Worm (Caenorhabditis elegans) whole organism, early embryonic: Measurements from ENCODE around the gene sul-3.

Experiments
- B0310.2 ChIP-seq: sonication (generic microtip); optimal IDR thresholded peaks from 2 replicates; lab custom pipeline; 2016; ENCODE audit warnings: mild to moderate bottlenecking, missing genetic modification characterization, missing compliant biosample characterization
- F13C5.2 ChIP-seq: sonication (generic microtip); optimal IDR thresholded peaks from 2 replicates; lab custom pipeline; 2017; ENCODE audit warnings: mild to moderate bottlenecking, missing genetic modification characterization, inconsistent platforms, missing compliant biosample characterization
- aly-1 ChIP-seq: sonication (generic microtip); optimal IDR thresholded peaks from 2 replicates; lab custom pipeline; 2016; ENCODE audit warnings: missing genetic modification characterization, missing compliant biosample characterization
- ama-1 ChIP-seq: fragments of 150-350 bp; optimal IDR thresholded peaks from 2 replicates; lab custom pipeline; 2014
- ceh-13 ChIP-seq: fragments of 200-800 bp; sonication (Bioruptor generic); optimal IDR thresholded peaks from 2 replicates; lab custom pipeline; 2018; ENCODE audit warnings: mild to moderate bottlenecking, missing genetic modification characterization, missing compliant biosample characterization
- ceh-36 ChIP-seq: sonication (generic microtip); optimal IDR thresholded peaks from 2 replicates; lab custom pipeline; 2016; ENCODE audit warnings: missing genetic modification characterization, inconsistent platforms, missing compliant biosample characterization
- ets-7 ChIP-seq: sonication (generic microtip); optimal IDR thresholded peaks from 2 replicates; lab custom pipeline; 2016; ENCODE audit warnings: missing genotype, missing genetic modification characterization, missing compliant biosample characterization
- flt-1 ChIP-seq: fragments of 200-800 bp; sonication (Bioruptor generic); IDR thresholded peaks from 2 replicates; pipeline ENCODE4 v1.3.6; 2022; ENCODE audit warnings: missing genetic modification characterization, missing compliant biosample characterization
- hmbx-1 ChIP-seq: sonication (generic microtip); optimal IDR thresholded peaks from 2 replicates; lab custom pipeline; 2016; ENCODE audit warnings: mild to moderate bottlenecking, missing genetic modification characterization, missing compliant biosample characterization
- hmg-4 ChIP-seq: fragments of 200-800 bp; sonication (Bioruptor generic); optimal IDR thresholded peaks from 2 replicates; lab custom pipeline; 2018; ENCODE audit warnings: mild to moderate bottlenecking, missing genetic modification characterization, missing compliant biosample characterization
- hnd-1 ChIP-seq: sonication (generic microtip); optimal IDR thresholded peaks from 2 replicates; lab custom pipeline; 2016; ENCODE audit warnings: missing genetic modification characterization, missing compliant biosample characterization
- pes-1 ChIP-seq: fragments of 200-800 bp; sonication (Bioruptor generic); IDR thresholded peaks from 2 replicates; pipeline ENCODE4 v1.3.6; 2022; ENCODE audit warnings: missing genetic modification reagents, missing genetic modification characterization, missing compliant biosample characterization
- scrt-1 ChIP-seq: fragments of 200-800 bp; sonication (Bioruptor generic); IDR thresholded peaks from 2 replicates; pipeline ENCODE4 v1.3.6; 2022; ENCODE audit warnings: missing genetic modification characterization, missing compliant biosample characterization
- sea-1 ChIP-seq: fragments of 200-800 bp; sonication (Bioruptor generic); conservative IDR thresholded peaks from 2 replicates; pipeline ENCODE4 v1.3.6; 2022; ENCODE audit warnings: missing genetic modification characterization, missing compliant biosample characterization
- tbx-11 ChIP-seq: fragments of 200-800 bp; sonication (Bioruptor generic); IDR thresholded peaks from 2 replicates; pipeline ENCODE4 v1.3.6; 2022; ENCODE audit warnings: missing genetic modification characterization, missing compliant biosample characterization
- tbx-37 ChIP-seq: fragments of 200-800 bp; sonication (Bioruptor generic); conservative IDR thresholded peaks from 2 replicates; pipeline ENCODE4 v1.3.6; 2022; ENCODE audit warnings: missing genetic modification reagents, missing genetic modification characterization, missing compliant biosample characterization
- tra-4 ChIP-seq: sonication (generic microtip); optimal IDR thresholded peaks from 2 replicates; lab custom pipeline; 2017; ENCODE audit warnings: missing genetic modification characterization, missing compliant biosample characterization

The sul-3 gene

DNA sequence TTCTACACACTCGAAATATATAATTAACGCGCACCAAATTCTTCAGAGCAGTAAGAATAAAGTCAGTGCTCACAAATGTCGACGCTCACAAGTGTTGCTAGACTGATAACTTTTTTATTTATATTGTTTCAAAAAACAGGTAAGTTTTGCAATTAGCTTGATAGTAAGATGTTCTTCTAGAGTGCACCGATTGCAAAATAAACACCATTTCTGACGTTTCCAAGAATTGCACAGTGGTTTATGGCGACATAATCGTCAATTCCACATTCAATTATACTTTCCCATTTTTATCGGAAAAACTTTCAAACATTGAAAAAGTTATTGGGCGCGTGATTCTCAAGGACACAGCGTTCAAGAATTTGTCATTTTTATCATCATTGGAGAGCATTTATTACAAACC lies 33.6 kb downstream of the sul-3 start:
- TF ChIP-seq tbx-11 (GFP tag; lab: Robert Waterston, UW) (no peak), ceh-13 (no peak), ama-1 (lab: Kevin White, UChicago) (no peak), F13C5.2 (tag; lab: Kevin White, UChicago) (no peak), tra-4 (tag; lab: Kevin White, UChicago) (no peak), hmbx-1 (tag; lab: Kevin White, UChicago) (no peak), sea-1 (GFP tag; lab: Robert Waterston, UW) (no peak)

DNA sequence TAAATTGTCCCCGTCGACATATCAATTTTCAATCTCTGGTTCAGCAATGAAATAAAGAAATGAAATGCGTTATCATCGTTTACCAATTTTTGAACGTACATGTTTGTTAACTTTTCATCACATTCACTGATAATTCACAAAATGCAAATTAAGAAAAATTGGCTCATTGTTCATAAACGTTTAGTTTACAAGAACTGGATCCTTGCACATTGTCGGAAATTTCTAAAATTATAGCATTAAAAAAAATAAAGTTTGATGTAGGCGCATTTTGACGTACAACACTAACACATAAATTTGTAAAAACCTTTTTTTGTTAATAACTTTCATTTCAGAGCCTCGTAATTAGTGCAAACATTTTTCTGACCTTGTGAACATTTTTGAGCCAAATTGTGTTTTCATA lies 34.3 kb downstream of the sul-3 start, which contains the start of gene gpx-7:
gpx-7 (minus strand) TSS at position 101 of the 400 bp plus-strand sequence.
- TF ChIP-seq tra-4 (tag; lab: Kevin White, UChicago): no peak
- no peak for TF ChIP-seq hmbx-1 (tag; lab: Kevin White, UChicago)
- no peak for TF ChIP-seq hnd-1 (tag; lab: Kevin White, UChicago)
- TF ChIP-seq sea-1 (GFP tag; lab: Robert Waterston, UW): no peak
- TF ChIP-seq F13C5.2 (tag; lab: Kevin White, UChicago): no peak
- no peak for TF ChIP-seq B0310.2 (tag; lab: Kevin White, UChicago)
- TF ChIP-seq ceh-13: no peak

DNA sequence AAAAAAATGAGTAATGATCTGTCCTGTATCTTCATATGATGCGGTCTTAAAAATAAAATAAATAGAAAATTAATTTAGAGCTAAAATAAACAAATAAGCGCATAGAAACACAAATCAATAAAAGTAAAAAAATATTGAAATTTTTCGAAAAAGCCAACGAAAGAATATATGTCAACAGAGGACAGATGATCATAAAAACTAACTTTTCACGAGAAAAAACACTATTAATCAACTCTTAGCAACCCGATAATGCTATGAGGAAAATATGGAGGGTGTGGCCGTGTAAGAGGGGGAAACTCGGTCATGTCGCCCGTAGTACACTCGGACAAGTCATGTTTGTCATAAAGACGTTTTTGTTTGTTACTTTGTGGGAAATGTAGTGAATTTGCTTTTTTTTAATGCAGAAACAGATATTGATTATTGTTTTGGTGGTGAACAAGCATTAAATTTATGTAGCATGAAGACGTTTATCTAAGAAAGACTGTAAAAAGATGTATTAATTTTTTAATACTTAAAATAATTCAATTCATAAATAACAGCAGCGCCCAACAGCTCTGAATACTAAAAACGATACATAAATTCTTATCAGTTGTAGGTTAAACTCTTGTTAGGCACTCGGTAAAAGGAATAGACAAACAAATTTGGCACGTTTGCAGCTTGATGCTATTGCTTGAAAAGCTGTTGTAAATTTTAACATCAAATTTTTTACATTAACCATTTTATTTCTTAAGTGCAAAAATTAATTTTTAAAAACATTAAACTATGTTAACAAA lies 35.6 kb downstream of the sul-3 start, which contains the start of gene adm-4:
adm-4 (minus strand) TSS at position 51 of the 773 bp plus-strand sequence.
- TF ChIP-seq pes-1 (GFP tag; lab: Robert Waterston, UW) (no peak), B0310.2 (tag; lab: Kevin White, UChicago) (no peak), tbx-37 (GFP tag; lab: Robert Waterston, UW) (peak; percentile 69)

DNA sequence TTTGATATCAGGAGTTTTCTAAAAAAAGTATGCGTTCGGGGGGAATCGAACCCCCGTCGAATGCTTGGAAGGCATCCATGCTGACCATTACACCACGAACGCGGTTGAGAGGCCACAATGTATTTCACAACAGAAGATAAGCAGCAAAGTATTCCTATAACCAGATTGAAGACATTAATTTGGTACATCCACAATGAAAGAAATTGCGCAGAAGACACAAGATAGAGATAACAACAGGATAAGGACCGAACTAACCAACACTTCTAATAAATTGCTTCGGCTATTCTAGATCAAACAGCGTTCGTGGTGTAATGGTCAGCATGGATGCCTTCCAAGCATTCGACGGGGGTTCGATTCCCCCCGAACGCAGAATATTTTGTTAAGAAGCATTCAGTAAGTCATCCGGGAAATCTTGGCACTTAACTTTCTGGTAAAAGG lies 39.7 kb downstream of the sul-3 start:
- TF ChIP-seq aly-1 (tag; lab: Kevin White, UChicago) (no peak), ceh-13 (peak; percentile 35), tra-4 (tag; lab: Kevin White, UChicago) (no peak), ceh-36 (tag; lab: Kevin White, UChicago) (peak; percentile 32), pes-1 (GFP tag; lab: Robert Waterston, UW) (no peak; the same call in 1 of the 2 replicates), hnd-1 (tag; lab: Kevin White, UChicago) (peak; percentile 34), tbx-11 (GFP tag; lab: Robert Waterston, UW) (0 out of 2 replicates have a peak, but pooled peaks have one; percentile 63), F13C5.2 (tag; lab: Kevin White, UChicago) (no peak), scrt-1 (GFP tag; lab: Robert Waterston, UW) (peak; percentile 66; the same call in 1 of the 2 replicates), ama-1 (lab: Kevin White, UChicago) (no peak), sea-1 (GFP tag; lab: Robert Waterston, UW) (no peak), B0310.2 (tag; lab: Kevin White, UChicago) (no peak), hmg-4 (no peak), hmbx-1 (tag; lab: Kevin White, UChicago) (no peak), tbx-37 (GFP tag; lab: Robert Waterston, UW) (no peak), ets-7 (tag; lab: Kevin White, UChicago) (no peak), flt-1 (GFP tag; lab: Robert Waterston, UW) (0 out of 2 replicates have a peak, but pooled peaks have one; percentile 21)

DNA sequence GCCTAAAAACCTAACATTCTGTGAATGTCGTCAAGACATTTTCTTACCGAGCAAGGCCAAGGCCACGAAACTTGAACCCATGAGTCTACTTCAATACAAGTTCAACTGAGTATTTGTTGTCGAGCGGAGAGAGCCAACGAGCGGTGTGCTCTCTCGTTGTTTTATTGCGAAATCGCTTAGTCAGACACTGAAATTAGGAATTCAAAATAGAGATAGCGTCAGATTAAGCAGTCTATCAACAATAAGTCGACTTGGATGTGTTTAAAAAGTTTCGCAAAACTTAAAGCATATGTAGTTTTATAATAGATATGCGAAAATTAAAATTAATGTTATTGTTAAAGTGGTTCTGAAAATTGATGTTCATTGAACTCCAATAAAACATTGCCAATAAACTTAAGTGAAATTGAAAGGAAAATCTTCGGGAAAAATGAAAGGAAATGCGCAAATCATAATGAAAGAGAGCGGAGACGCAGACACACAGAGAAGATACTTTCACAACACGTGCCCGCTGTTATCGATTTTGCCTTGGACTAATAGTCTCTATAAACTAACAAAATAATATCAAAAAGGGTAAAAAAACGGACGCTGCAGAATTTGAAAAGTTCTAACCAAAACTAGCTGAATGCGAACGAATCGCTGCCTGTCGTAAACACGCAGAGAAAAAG lies 40.5 kb downstream of the sul-3 start, which contains the start of gene ZK154.6:
ZK154.6 (minus strand) TSS at position 187 of the 665 bp plus-strand sequence.
- TF ChIP-seq ceh-13: no peak
- no peak for TF ChIP-seq tbx-37 (GFP tag; lab: Robert Waterston, UW)
- no peak for TF ChIP-seq tra-4 (tag; lab: Kevin White, UChicago)
- no peak for TF ChIP-seq ama-1 (lab: Kevin White, UChicago)
- TF ChIP-seq flt-1 (GFP tag; lab: Robert Waterston, UW): no peak
- TF ChIP-seq tbx-11 (GFP tag; lab: Robert Waterston, UW): no peak
- no peak for TF ChIP-seq ets-7 (tag; lab: Kevin White, UChicago)
- no peak for TF ChIP-seq B0310.2 (tag; lab: Kevin White, UChicago)
- no peak for TF ChIP-seq hmbx-1 (tag; lab: Kevin White, UChicago)
- no peak for TF ChIP-seq hmg-4
- TF ChIP-seq F13C5.2 (tag; lab: Kevin White, UChicago): no peak
- TF ChIP-seq ceh-36 (tag; lab: Kevin White, UChicago): no peak
- TF ChIP-seq sea-1 (GFP tag; lab: Robert Waterston, UW): no peak
- TF ChIP-seq hnd-1 (tag; lab: Kevin White, UChicago): no peak

DNA sequence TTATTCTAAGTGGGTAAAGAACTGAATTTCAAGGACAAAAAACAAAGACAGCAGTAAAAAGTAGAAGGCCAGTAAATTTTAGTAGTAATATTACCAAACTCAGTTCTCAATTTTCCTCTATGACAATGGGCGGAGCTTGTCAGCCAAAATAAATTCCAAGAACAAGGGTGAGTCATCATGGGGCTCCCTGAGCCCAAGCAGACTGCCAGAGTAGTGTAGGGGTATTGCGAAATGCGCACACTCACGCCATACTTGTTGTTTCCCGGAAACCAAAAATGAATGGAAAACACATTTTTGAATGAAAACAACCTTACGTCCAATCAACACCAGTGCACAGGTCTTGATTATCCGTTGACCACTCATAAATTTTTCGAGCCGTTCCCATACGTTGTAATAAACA lies 42.2 kb downstream of the sul-3 start:
- TF ChIP-seq ets-7 (tag; lab: Kevin White, UChicago): no peak
- TF ChIP-seq ama-1 (lab: Kevin White, UChicago): no peak
- no peak for TF ChIP-seq tbx-11 (GFP tag; lab: Robert Waterston, UW)
- no peak for TF ChIP-seq sea-1 (GFP tag; lab: Robert Waterston, UW)
- TF ChIP-seq aly-1 (tag; lab: Kevin White, UChicago): no peak
- no peak for TF ChIP-seq scrt-1 (GFP tag; lab: Robert Waterston, UW)
- no peak for TF ChIP-seq F13C5.2 (tag; lab: Kevin White, UChicago)
- TF ChIP-seq ceh-13: no peak
- TF ChIP-seq hmg-4: no peak
- TF ChIP-seq hnd-1 (tag; lab: Kevin White, UChicago): no peak
- no peak for TF ChIP-seq B0310.2 (tag; lab: Kevin White, UChicago)
- TF ChIP-seq flt-1 (GFP tag; lab: Robert Waterston, UW): no peak
- no peak for TF ChIP-seq ceh-36 (tag; lab: Kevin White, UChicago)
- TF ChIP-seq tra-4 (tag; lab: Kevin White, UChicago): no peak
- no peak for TF ChIP-seq tbx-37 (GFP tag; lab: Robert Waterston, UW)
- TF ChIP-seq pes-1 (GFP tag; lab: Robert Waterston, UW): no peak
- no peak for TF ChIP-seq hmbx-1 (tag; lab: Kevin White, UChicago)
